Fruit fly (Drosophila melanogaster): ENCODE results near the gene glec.

glec gene

DNA sequence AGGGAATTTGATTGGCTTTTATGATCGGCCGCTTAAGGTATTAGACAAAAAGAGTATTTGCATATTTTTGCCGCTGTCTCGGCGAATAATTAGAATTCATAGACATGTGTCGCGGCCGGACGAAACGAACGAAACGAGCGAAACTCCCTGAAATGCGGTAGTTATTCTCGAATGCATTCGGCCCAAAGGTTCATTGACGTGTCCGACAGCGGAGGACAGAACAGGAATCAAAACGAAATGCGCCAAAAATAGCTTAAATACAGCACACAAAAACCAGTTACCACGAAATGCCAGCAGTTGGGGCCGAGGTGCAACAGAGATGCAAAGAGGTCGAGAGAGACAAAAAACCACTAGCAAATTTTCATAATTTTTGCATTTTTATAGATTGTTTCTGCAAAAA lies 48.3 kb upstream of the glec start:
- TF ChIP-seq Rel (GFP tag; optimal IDR thresholded peaks at IDR 0.05) (no peak), Rel (tag; optimal IDR thresholded peaks at IDR 0.05) (no peak), CrebA (GFP tag; optimal IDR thresholded peaks at IDR 0.05; ENCODE audit: borderline replicate concordance) (no peak), ey (GFP tag; optimal IDR thresholded peaks at IDR 0.05) (no peak), lola (GFP tag; optimal IDR thresholded peaks at IDR 0.05) (no peak), pan (optimal IDR thresholded peaks at IDR 0.05) (no peak), N (GFP tag; optimal IDR thresholded peaks at IDR 0.05) (no peak), Dfd (GFP tag; optimal IDR thresholded peaks at IDR 0.05) (no peak), Abd-B (GFP tag; optimal IDR thresholded peaks at IDR 0.05) (no peak), psq (GFP tag; optimal IDR thresholded peaks at IDR 0.05) (peak; percentile 16), usp (GFP tag; optimal IDR thresholded peaks at IDR 0.05) (no peak), tai (GFP tag; optimal IDR thresholded peaks at IDR 0.05) (no peak), Hr78 (GFP tag; optimal IDR thresholded peaks at IDR 0.05) (no peak), jim (GFP tag; optimal IDR thresholded peaks at IDR 0.05) (no peak), h (GFP tag; optimal IDR thresholded peaks at IDR 0.05) (no peak), Myc (optimal IDR thresholded peaks at IDR 0.05) (no peak), dsf (GFP tag; optimal IDR thresholded peaks at IDR 0.05; ENCODE audit: borderline replicate concordance) (no peak), HLH106 (tag; optimal IDR thresholded peaks at IDR 0.05) (peak; percentile 36), dmrt93B (GFP tag; optimal IDR thresholded peaks at IDR 0.05) (peak; percentile 13), foxo (GFP tag; optimal IDR thresholded peaks at IDR 0.05) (no peak), br (GFP tag; optimal IDR thresholded peaks at IDR 0.05) (no peak), brk (GFP tag; optimal IDR thresholded peaks at IDR 0.05) (no peak), fru (GFP tag; optimal IDR thresholded peaks at IDR 0.05) (peak; percentile 31), sage (GFP tag; optimal IDR thresholded peaks at IDR 0.05) (no peak), Vsx2 (GFP tag; optimal IDR thresholded peaks at IDR 0.05; ENCODE audit: partially characterized antibody) (no peak)

DNA sequence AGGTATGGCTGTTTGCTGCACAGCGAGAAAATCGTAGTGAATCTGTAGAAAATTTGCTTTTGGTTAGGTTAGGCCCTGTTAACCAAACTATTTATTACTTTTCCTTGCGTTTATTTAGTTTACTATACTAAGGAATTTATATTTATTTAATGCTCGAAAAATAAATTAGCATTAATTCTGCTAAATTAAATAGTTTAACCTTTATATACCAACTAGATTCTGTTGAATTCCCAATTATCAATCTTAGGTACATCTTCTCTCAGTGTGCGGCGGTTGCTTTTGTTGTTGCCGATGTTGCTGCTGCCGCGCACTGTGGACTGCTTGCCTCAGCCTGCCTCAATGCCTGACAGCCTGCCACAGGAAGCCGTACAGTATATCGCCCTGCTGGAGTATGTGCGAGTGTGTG lies 43.1 kb upstream of the glec start:
- TF ChIP-seq pan (optimal IDR thresholded peaks at IDR 0.05): no peak
- TF ChIP-seq h (GFP tag; optimal IDR thresholded peaks at IDR 0.05): peak; percentile 28
- TF ChIP-seq foxo (GFP tag; optimal IDR thresholded peaks at IDR 0.05): peak in 1 of 2 experiments; percentile 59
- peak; percentile 71 for TF ChIP-seq HLH106 (tag; optimal IDR thresholded peaks at IDR 0.05)
- TF ChIP-seq sage (GFP tag; optimal IDR thresholded peaks at IDR 0.05): no peak
- TF ChIP-seq Abd-B (GFP tag; optimal IDR thresholded peaks at IDR 0.05): no peak
- TF ChIP-seq OdsH (GFP tag; optimal IDR thresholded peaks at IDR 0.05): peak; percentile 35
- TF ChIP-seq Dif (GFP tag; optimal IDR thresholded peaks at IDR 0.05; ENCODE audit: partially characterized antibody): no peak
- no peak for TF ChIP-seq rgr (GFP tag; optimal IDR thresholded peaks at IDR 0.05)
- TF ChIP-seq Dfd (GFP tag; optimal IDR thresholded peaks at IDR 0.05): peak; percentile 77
- TF ChIP-seq woc (GFP tag; optimal IDR thresholded peaks at IDR 0.05): peak; percentile 19
- TF ChIP-seq CG32264 (GFP tag; optimal IDR thresholded peaks at IDR 0.05): no peak
- peak; percentile 15 for TF ChIP-seq br (GFP tag; optimal IDR thresholded peaks at IDR 0.05)
- TF ChIP-seq jim (GFP tag; optimal IDR thresholded peaks at IDR 0.05): no peak
- peak; percentile 21 for TF ChIP-seq ey (GFP tag; optimal IDR thresholded peaks at IDR 0.05)
- TF ChIP-seq usp (GFP tag; optimal IDR thresholded peaks at IDR 0.05): no peak
- TF ChIP-seq Sp1 (GFP tag; optimal IDR thresholded peaks at IDR 0.05): peak; percentile 41
- TF ChIP-seq CG9705 (GFP tag; optimal IDR thresholded peaks at IDR 0.05): peak; percentile 2
- peak; percentile 69 for TF ChIP-seq fru (GFP tag; optimal IDR thresholded peaks at IDR 0.05)
- TF ChIP-seq dmrt93B (GFP tag; optimal IDR thresholded peaks at IDR 0.05): peak; percentile 45
- TF ChIP-seq psq (GFP tag; optimal IDR thresholded peaks at IDR 0.05): peak; percentile 15
- TF ChIP-seq N (GFP tag; optimal IDR thresholded peaks at IDR 0.05): no peak
- no peak for TF ChIP-seq Hnf4 (GFP tag; optimal IDR thresholded peaks at IDR 0.05)

DNA sequence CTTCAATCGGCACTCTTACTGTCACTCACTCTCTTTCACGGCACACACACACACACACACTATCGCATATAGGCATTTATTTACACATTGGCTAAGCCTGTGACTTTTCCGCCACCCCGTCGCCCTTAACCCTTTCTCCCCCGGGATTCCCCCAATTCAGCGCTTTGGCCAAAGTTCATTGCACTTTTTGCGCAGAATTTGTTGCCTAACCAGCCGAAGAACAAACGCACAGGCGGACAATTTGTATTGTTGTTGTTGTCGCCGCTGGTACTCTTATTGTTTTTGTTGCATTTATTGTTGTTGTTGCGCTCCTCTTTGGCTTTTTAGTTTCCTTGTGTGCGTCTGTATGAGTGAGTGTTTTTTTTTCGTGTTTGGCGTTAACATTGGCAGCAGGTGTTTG lies 42.7 kb upstream of the glec start:
- TF ChIP-seq Rel (GFP tag; optimal IDR thresholded peaks at IDR 0.05) (no peak), Rel (tag; optimal IDR thresholded peaks at IDR 0.05) (peak; percentile 89), Hr83 (GFP tag; optimal IDR thresholded peaks at IDR 0.05; ENCODE audit: poor library complexity, severe bottlenecking) (no peak)

DNA sequence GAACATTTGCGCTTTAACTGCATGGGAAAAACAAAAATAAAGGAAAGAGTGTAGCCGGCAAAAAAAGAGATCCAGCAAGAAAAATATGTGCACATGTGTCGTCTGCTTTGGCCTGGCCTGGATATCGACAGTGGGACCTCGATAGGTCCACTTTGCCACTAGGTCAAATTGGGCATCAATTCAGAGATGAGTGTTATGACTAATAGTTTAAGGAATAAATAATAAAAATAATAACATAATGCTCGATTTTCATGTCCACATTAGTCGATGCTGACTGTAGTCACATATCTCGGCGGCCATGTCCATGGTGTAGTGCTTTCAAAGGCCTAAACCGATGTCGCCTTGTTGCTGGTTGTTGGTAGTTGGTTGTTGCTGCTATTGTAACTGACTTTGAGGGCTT lies 41.5 kb upstream of the glec start:
- TF ChIP-seq OdsH (GFP tag; optimal IDR thresholded peaks at IDR 0.05): peak; percentile 80
- TF ChIP-seq rgr (GFP tag; optimal IDR thresholded peaks at IDR 0.05): peak; percentile 83
- no peak for TF ChIP-seq Myc (optimal IDR thresholded peaks at IDR 0.05)
- no peak for TF ChIP-seq usp (GFP tag; optimal IDR thresholded peaks at IDR 0.05)
- TF ChIP-seq HLH106 (tag; optimal IDR thresholded peaks at IDR 0.05): peak; percentile 90
- TF ChIP-seq woc (GFP tag; optimal IDR thresholded peaks at IDR 0.05): peak; percentile 73
- peak; percentile 65 for TF ChIP-seq tai (GFP tag; optimal IDR thresholded peaks at IDR 0.05)
- TF ChIP-seq Jra (GFP tag; optimal IDR thresholded peaks at IDR 0.05): peak; percentile 47
- TF ChIP-seq ey (GFP tag; optimal IDR thresholded peaks at IDR 0.05): peak; percentile 81
- TF ChIP-seq Hr83 (GFP tag; optimal IDR thresholded peaks at IDR 0.05; ENCODE audit: poor library complexity, severe bottlenecking): peak; percentile 10
- TF ChIP-seq sage (GFP tag; optimal IDR thresholded peaks at IDR 0.05): peak; percentile 84
- TF ChIP-seq Hr78 (GFP tag; optimal IDR thresholded peaks at IDR 0.05): no peak
- peak; percentile 60 for TF ChIP-seq CG32264 (GFP tag; optimal IDR thresholded peaks at IDR 0.05)
- peak; percentile 79 for TF ChIP-seq CG9705 (GFP tag; optimal IDR thresholded peaks at IDR 0.05)
- peak; percentile 83 for TF ChIP-seq br (GFP tag; optimal IDR thresholded peaks at IDR 0.05)
- TF ChIP-seq Abd-B (GFP tag; optimal IDR thresholded peaks at IDR 0.05): no peak
- TF ChIP-seq dmrt93B (GFP tag; optimal IDR thresholded peaks at IDR 0.05): peak; percentile 56
- TF ChIP-seq h (GFP tag; optimal IDR thresholded peaks at IDR 0.05): peak; percentile 91
- peak; percentile 58 for TF ChIP-seq Rel (GFP tag; optimal IDR thresholded peaks at IDR 0.05)
- peak; percentile 58 for TF ChIP-seq Rel (tag; optimal IDR thresholded peaks at IDR 0.05)
- TF ChIP-seq N (GFP tag; optimal IDR thresholded peaks at IDR 0.05): no peak
- TF ChIP-seq pan (optimal IDR thresholded peaks at IDR 0.05): no peak
- TF ChIP-seq dsf (GFP tag; optimal IDR thresholded peaks at IDR 0.05; ENCODE audit: borderline replicate concordance): peak; percentile 22
- peak; percentile 87 for TF ChIP-seq fru (GFP tag; optimal IDR thresholded peaks at IDR 0.05)
- no peak for TF ChIP-seq dl (GFP tag; optimal IDR thresholded peaks at IDR 0.05; ENCODE audit: insufficient read depth in 1 of 2, partially characterized antibody in 2 of 2)
- TF ChIP-seq brk (GFP tag; optimal IDR thresholded peaks at IDR 0.05): peak; percentile 39
- TF ChIP-seq sv (GFP tag; optimal IDR thresholded peaks at IDR 0.05): no peak
- TF ChIP-seq psq (GFP tag; optimal IDR thresholded peaks at IDR 0.05): peak; percentile 78
- no peak for TF ChIP-seq Dif (GFP tag; optimal IDR thresholded peaks at IDR 0.05; ENCODE audit: partially characterized antibody)
- TF ChIP-seq Dfd (GFP tag; optimal IDR thresholded peaks at IDR 0.05): no peak
- TF ChIP-seq Sp1 (GFP tag; optimal IDR thresholded peaks at IDR 0.05): peak; percentile 82
- no peak for TF ChIP-seq Vsx2 (GFP tag; optimal IDR thresholded peaks at IDR 0.05; ENCODE audit: partially characterized antibody)

All from whole organism, wandering third instar larva.